Fruit fly (Drosophila melanogaster) whole organism, embryonic: Measurements from ENCODE around the gene Paics.
A peak's percentile ranks its signal among the peaks of the same experiment; 100 is the strongest.

Source experiments
- Adf1 ChIP-seq: fragments of 200-800 bp; sonication (Bioruptor generic); IDR thresholded peaks from 2 replicates; pipeline ENCODE4 v1.3.6; 2022; ENCODE audit warnings: missing biosample characterization, missing genetic modification characterization
- CG11696 ChIP-seq: fragments of 200-800 bp; sonication (Bioruptor generic); IDR thresholded peaks from 2 replicates; pipeline ENCODE4 v1.3.6; 2022; ENCODE audit warnings: missing biosample characterization, missing genetic modification characterization
- CG12744 ChIP-seq: fragments of 200-800 bp; sonication (Bioruptor generic); optimal IDR thresholded peaks from 2 replicates; lab custom pipeline; 2016; ENCODE audit warnings: missing biosample characterization, missing genetic modification characterization
- CG13296 ChIP-seq: fragments of 200-800 bp; sonication (Bioruptor generic); optimal IDR thresholded peaks from 3 replicates; lab custom pipeline; 2018; ENCODE audit warnings: missing biosample characterization, mild to moderate bottlenecking, missing genetic modification characterization
- CG14050 ChIP-seq: fragments of 200-800 bp; sonication (Bioruptor generic); IDR thresholded peaks from 3 replicates; pipeline ENCODE4 v1.3.6; 2022; ENCODE audit warnings: missing biosample characterization, missing genetic modification characterization
- CG15011 ChIP-seq: fragments of 200-800 bp; sonication (Bioruptor generic); optimal IDR thresholded peaks from 3 replicates; lab custom pipeline; 2018; ENCODE audit warnings: missing biosample characterization, mild to moderate bottlenecking, missing genetic modification characterization
- CG17359 ChIP-seq: fragments of 200-800 bp; sonication (Bioruptor generic); optimal IDR thresholded peaks from 3 replicates; lab custom pipeline; 2018; ENCODE audit warnings: missing biosample characterization, mild to moderate bottlenecking, missing genetic modification characterization, moderate library complexity
- CG17361 ChIP-seq: fragments of 200-800 bp; sonication (Bioruptor generic); IDR thresholded peaks from 3 replicates; pipeline ENCODE4 v1.3.6; 2022; ENCODE audit warnings: missing biosample characterization, missing genetic modification characterization
- CG1832 ChIP-seq: fragments of 200-800 bp; sonication (Bioruptor generic); optimal IDR thresholded peaks from 2 replicates; lab custom pipeline; 2017; ENCODE audit warnings: missing biosample characterization, mild to moderate bottlenecking, missing genetic modification characterization, inconsistent platforms
- CG2199 ChIP-seq: fragments of 200-800 bp; sonication (Bioruptor generic); IDR thresholded peaks from 3 replicates; pipeline ENCODE4 v1.3.6; 2022; ENCODE audit warnings: missing biosample characterization, missing genetic modification characterization
- CG2712 ChIP-seq: fragments of 200-800 bp; optimal IDR thresholded peaks from 3 replicates; lab custom pipeline; 2019; ENCODE audit warnings: missing biosample characterization, mild to moderate bottlenecking, missing genetic modification characterization, moderate library complexity
- CG2875 ChIP-seq: fragments of 200-800 bp; sonication (Bioruptor generic); optimal IDR thresholded peaks from 2 replicates; lab custom pipeline; 2017; ENCODE audit warnings: missing biosample characterization, mild to moderate bottlenecking, missing genetic modification characterization, missing genetic modification reagents
- CG34422 ChIP-seq: fragments of 200-800 bp; sonication (Bioruptor generic); IDR thresholded peaks from 3 replicates; pipeline ENCODE4 v1.3.6; 2022; ENCODE audit warnings: missing biosample characterization, missing genetic modification characterization
- CG4360 ChIP-seq: fragments of 200-800 bp; sonication (Bioruptor generic); IDR thresholded peaks from 2 replicates; pipeline ENCODE4 v1.3.6; 2022; ENCODE audit warnings: missing biosample characterization, missing genetic modification characterization
- CG4424 ChIP-seq: fragments of 200-800 bp; sonication (Bioruptor generic); optimal IDR thresholded peaks from 3 replicates; lab custom pipeline; 2016; ENCODE audit warnings: missing biosample characterization, missing genetic modification characterization
- CG4820 ChIP-seq: fragments of 200-800 bp; sonication (Bioruptor generic); optimal IDR thresholded peaks from 3 replicates; lab custom pipeline; 2016; ENCODE audit warnings: missing biosample characterization, missing genetic modification characterization
- CG6272 ChIP-seq: fragments of 200-800 bp; sonication (Bioruptor generic); IDR thresholded peaks from 2 replicates; pipeline ENCODE4 v1.3.6; 2022; ENCODE audit warnings: missing biosample characterization, missing genetic modification characterization
- CG6654 ChIP-seq: fragments of 200-800 bp; sonication (Bioruptor generic); optimal IDR thresholded peaks from 2 replicates; lab custom pipeline; 2017; ENCODE audit warnings: missing biosample characterization, mild to moderate bottlenecking, missing genetic modification characterization
- CG8290 ChIP-seq, 3 experiments: fragments of 200-800 bp; sonication (Bioruptor generic); optimal IDR thresholded peaks; 2 replicates each; lab custom pipeline; 2016 to 2019; ENCODE audit warnings: missing biosample characterization in 3 of 3, missing genetic modification characterization in 3 of 3, mild to moderate bottlenecking in 2 of 3, moderate library complexity in 1 of 3
- CG9609 ChIP-seq: fragments of 200-800 bp; sonication (Bioruptor generic); optimal IDR thresholded peaks from 3 replicates; lab custom pipeline; 2016; ENCODE audit warnings: missing biosample characterization, missing genetic modification characterization
- Elba2 ChIP-seq: fragments of 200-800 bp; sonication (Bioruptor generic); optimal IDR thresholded peaks from 3 replicates; lab custom pipeline; 2016; ENCODE audit warnings: missing biosample characterization, missing genetic modification characterization
- Mad ChIP-seq: fragments of 200-800 bp; sonication (Bioruptor generic); optimal IDR thresholded peaks from 2 replicates; lab custom pipeline; 2016; ENCODE audit warnings: missing biosample characterization, missing genetic modification characterization
- Nf-YC ChIP-seq: fragments of 200-800 bp; optimal IDR thresholded peaks from 3 replicates; lab custom pipeline; 2019; ENCODE audit warnings: missing biosample characterization, mild to moderate bottlenecking, missing genetic modification characterization, moderate library complexity
- Ravus ChIP-seq: fragments of 200-800 bp; sonication (Bioruptor generic); IDR thresholded peaks from 2 replicates; pipeline ENCODE4 v1.3.6; 2022; ENCODE audit warnings: missing biosample characterization, missing genetic modification characterization
- Scr ChIP-seq: fragments of 200-800 bp; sonication (Bioruptor generic); IDR thresholded peaks from 2 replicates; pipeline ENCODE4 v1.3.6; 2022; ENCODE audit warnings: missing biosample characterization, missing genetic modification characterization; ENCODE audit not compliant: partially characterized antibody
- Sin3A ChIP-seq: fragments of >200 bp; optimal IDR thresholded peaks from 2 replicates; lab custom pipeline; 2018
- Trl ChIP-seq, 3 experiments: fragments of >200 bp in 2 of 3; fragments of 200-800 bp in 1 of 3; sonication (Bioruptor generic) in 1 of 3; optimal IDR thresholded peaks; 2 replicates in 1 of 3; 3 replicates in 2 of 3; lab custom pipeline; 2016 to 2017; ENCODE audit warnings: missing biosample characterization in 1 of 3, missing genetic modification characterization in 1 of 3
- btn ChIP-seq: fragments of 200-800 bp; sonication (Bioruptor generic); optimal IDR thresholded peaks from 2 replicates; lab custom pipeline; 2016; ENCODE audit warnings: missing biosample characterization, missing genetic modification characterization
- cg ChIP-seq: fragments of 200-800 bp; sonication (Bioruptor generic); optimal IDR thresholded peaks from 3 replicates; lab custom pipeline; 2019; ENCODE audit warnings: missing biosample characterization, mild to moderate bottlenecking, missing genetic modification characterization, moderate library complexity
- chm ChIP-seq: fragments of 200-800 bp; sonication (Bioruptor generic); IDR thresholded peaks from 2 replicates; pipeline ENCODE4 v1.3.6; 2022; ENCODE audit warnings: missing biosample characterization, missing genetic modification characterization
- crol ChIP-seq: fragments of 200-800 bp; sonication (Bioruptor generic); IDR thresholded peaks from 2 replicates; pipeline ENCODE4 v1.3.6; 2022; ENCODE audit warnings: missing biosample characterization, missing genetic modification characterization
- crp ChIP-seq, 2 experiments: fragments of 200-800 bp; sonication (Bioruptor generic); optimal IDR thresholded peaks; 2 replicates in 1 of 2; 3 replicates in 1 of 2; lab custom pipeline; 2017; ENCODE audit warnings: missing biosample characterization in 2 of 2, missing genetic modification characterization in 2 of 2, mild to moderate bottlenecking in 1 of 2, moderate library complexity in 1 of 2
- eve ChIP-seq, 2 experiments: fragments of >200 bp; optimal IDR thresholded peaks; 2 replicates each; lab custom pipeline; 2017; ENCODE audit warnings: missing biosample characterization in 2 of 2, missing genetic modification characterization in 2 of 2
- fd102C ChIP-seq: fragments of 200-800 bp; sonication (Bioruptor generic); optimal IDR thresholded peaks from 2 replicates; lab custom pipeline; 2018; ENCODE audit warnings: missing biosample characterization, mild to moderate bottlenecking, missing genetic modification characterization, moderate library complexity
- ftz-f1 ChIP-seq: fragments of 200-800 bp; sonication (Bioruptor generic); optimal IDR thresholded peaks from 2 replicates; lab custom pipeline; 2016; ENCODE audit warnings: missing biosample characterization, missing genetic modification characterization
- grn ChIP-seq: fragments of 200-800 bp; sonication (Bioruptor generic); optimal IDR thresholded peaks from 3 replicates; lab custom pipeline; 2017; ENCODE audit warnings: missing biosample characterization, missing genetic modification characterization
- ind ChIP-seq: fragments of 200-800 bp; sonication (Bioruptor generic); optimal IDR thresholded peaks from 3 replicates; lab custom pipeline; 2016; ENCODE audit warnings: missing biosample characterization, missing genetic modification characterization
- pan ChIP-seq, 4 experiments: fragments of >200 bp in 3 of 4; fragments of 200-800 bp in 1 of 4; sonication (Bioruptor generic) in 1 of 4; optimal IDR thresholded peaks in 3 of 4; IDR thresholded peaks in 1 of 4; 2 replicates each; pipeline versions ENCODE4 v1.3.6 to Lab custom; 2017 to 2022; ENCODE audit warnings: missing biosample characterization in 2 of 4, missing genetic modification characterization in 2 of 4, mixed read lengths in 1 of 4
- prd ChIP-seq, 3 experiments: fragments of >200 bp in 2 of 3; fragments of 200-800 bp in 1 of 3; sonication (Bioruptor generic) in 1 of 3; optimal IDR thresholded peaks in 2 of 3; IDR thresholded peaks in 1 of 3; 2 replicates in 2 of 3; 3 replicates in 1 of 3; pipeline versions ENCODE4 v1.3.6 to Lab custom; 2017 to 2022; ENCODE audit warnings: missing biosample characterization in 1 of 3, missing genetic modification characterization in 1 of 3
- psq ChIP-seq: fragments of 200-800 bp; sonication (Bioruptor generic); optimal IDR thresholded peaks from 2 replicates; lab custom pipeline; 2017; ENCODE audit warnings: missing biosample characterization, missing genetic modification characterization
- rib ChIP-seq: fragments of 200-800 bp; sonication (Bioruptor generic); IDR thresholded peaks from 2 replicates; pipeline ENCODE4 v1.3.6; 2022; ENCODE audit warnings: missing biosample characterization, missing genetic modification characterization
- sc ChIP-seq, 3 experiments: fragments of >200 bp in 2 of 3; fragments of 200-800 bp in 1 of 3; sonication (Bioruptor generic) in 1 of 3; optimal IDR thresholded peaks; 2 replicates in 2 of 3; 3 replicates in 1 of 3; lab custom pipeline; 2017; ENCODE audit warnings: mild to moderate bottlenecking in 1 of 3, missing biosample characterization in 1 of 3, missing genetic modification characterization in 1 of 3, missing genetic modification reagents in 1 of 3
- sens-2 ChIP-seq: fragments of 200-800 bp; sonication (Bioruptor generic); IDR thresholded peaks from 2 replicates; pipeline ENCODE4 v1.3.6; 2022; ENCODE audit warnings: missing biosample characterization, missing genetic modification characterization
- sqz ChIP-seq: fragments of 200-800 bp; sonication (Bioruptor generic); optimal IDR thresholded peaks from 3 replicates; lab custom pipeline; 2018; ENCODE audit warnings: missing biosample characterization, mild to moderate bottlenecking, missing genetic modification characterization
- tll ChIP-seq, 2 experiments: fragments of 200-800 bp in 1 of 2; fragments of >200 bp in 1 of 2; sonication (Bioruptor generic) in 1 of 2; optimal IDR thresholded peaks; 2 replicates each; lab custom pipeline; 2017 to 2019; ENCODE audit warnings: missing biosample characterization in 2 of 2, missing genetic modification characterization in 2 of 2, mild to moderate bottlenecking in 1 of 2, moderate library complexity in 1 of 2
- zen2 ChIP-seq: fragments of 200-800 bp; sonication (Bioruptor generic); IDR thresholded peaks from 3 replicates; pipeline ENCODE4 v1.3.6; 2022; ENCODE audit warnings: missing biosample characterization, missing genetic modification characterization; ENCODE audit not compliant: partially characterized antibody

Gene Paics

dm6 chrX:12721111-12721869 is 39.1 kb downstream of the Paics start (continued):
- TF ChIP-seq grn (GFP tag; lab: Kevin White, UChicago) (peak; percentile 48), CG4424 (GFP tag; lab: Kevin White, UChicago) (no peak), ftz-f1 (no peak), CG17359 (peak; percentile 48), zen2 (GFP tag; lab: Robert Waterston, UW) (no peak), CG2875 (GFP tag; lab: Kevin White, UChicago) (no peak), CG4360 (peak; percentile 41; the same call in 1 of the 2 replicates), CG6272 (GFP tag; lab: Robert Waterston, UW) (no peak), CG17361 (GFP tag; lab: Robert Waterston, UW) (no peak), CG8290 (GFP tag; optimal IDR thresholded peaks at IDR 0.05; lab: Kevin White, UChicago) (no peak), CG8290 (tag; optimal IDR thresholded peaks at IDR 0.05; lab: Kevin White, UChicago) (peak in 1 of 2 experiments; percentile 3)

- TF ChIP-seq ind (no peak), rib (GFP tag; lab: Robert Waterston, UW) (no peak), Mad (GFP tag; lab: Kevin White, UChicago) (no peak), Trl (optimal IDR thresholded peaks at IDR 0.05; lab: Kevin White, UChicago) (peak; percentile 63 to 78), Trl (GFP tag; optimal IDR thresholded peaks at IDR 0.05; lab: Kevin White, UChicago) (no peak), tll (GFP tag; optimal IDR thresholded peaks at IDR 0.05; lab: Kevin White, UChicago) (no peak), CG14050 (no peak), sqz (GFP tag; lab: Kevin White, UChicago) (peak; percentile 19), pan (optimal IDR thresholded peaks at IDR 0.05; lab: Kevin White, UChicago) (no peak), pan (GFP tag; optimal IDR thresholded peaks at IDR 0.05 in 1 of 2, IDR thresholded peaks at IDR 0.05 in 1 of 2) (peak in 1 of 2 experiments; percentile 17), crp (GFP tag; optimal IDR thresholded peaks at IDR 0.05; lab: Kevin White, UChicago) (peak in 1 of 2 experiments; percentile 41), CG34422 (GFP tag; lab: Robert Waterston, UW) (no peak), Scr (GFP tag; lab: Robert Waterston, UW) (no peak), Nf-YC (tag; lab: Kevin White, UChicago) (no peak), CG4820 (GFP tag; lab: Kevin White, UChicago) (no peak), Adf1 (GFP tag; lab: Robert Waterston, UW) (peak; percentile 14; the same call in 1 of the 2 replicates), chm (GFP tag; lab: Robert Waterston, UW) (peak; percentile 41; the same call in 1 of the 2 replicates), CG11696 (no peak), psq (GFP tag; lab: Kevin White, UChicago) (peak; percentile 15), Ravus (GFP tag; lab: Robert Waterston, UW) (no peak), eve (GFP tag; optimal IDR thresholded peaks at IDR 0.05; lab: Kevin White, UChicago) (no peak), CG2712 (no peak), crol (GFP tag; lab: Robert Waterston, UW) (peak; percentile 63; the same call in 1 of the 2 replicates), CG12744 (GFP tag; lab: Kevin White, UChicago) (no peak), prd (optimal IDR thresholded peaks at IDR 0.05; lab: Kevin White, UChicago) (no peak), prd (GFP tag; IDR thresholded peaks at IDR 0.05; lab: Robert Waterston, UW) (no peak), CG1832 (peak; percentile 89), Sin3A (lab: Kevin White, UChicago) (no peak), fd102C (GFP tag; lab: Kevin White, UChicago) (no peak), Elba2 (no peak), CG6654 (GFP tag; lab: Kevin White, UChicago) (no peak), sens-2 (no peak), CG2199 (0 out of 3 replicates have a peak, but pooled peaks have one; percentile 35), CG13296 (GFP tag; lab: Kevin White, UChicago) (no peak), CG9609 (GFP tag; lab: Kevin White, UChicago) (no peak), btn (GFP tag; lab: Kevin White, UChicago) (no peak), sc (optimal IDR thresholded peaks at IDR 0.05; lab: Kevin White, UChicago) (no peak), sc (GFP tag; optimal IDR thresholded peaks at IDR 0.05; lab: Kevin White, UChicago) (no peak), cg (GFP tag; lab: Kevin White, UChicago) (no peak), CG15011 (GFP tag; lab: Kevin White, UChicago) (no peak)
These were observed 40.5 kb downstream of the Paics start for dm6 chrX:12719940-12720355.
